Worm (Caenorhabditis elegans) whole organism, L4 larva: ENCODE data around the gene K08E7.4.

Source experiments
- D1046.2 ChIP-seq: fragments of 200-800 bp; sonication (Bioruptor generic); IDR thresholded peaks from 2 replicates; pipeline ENCODE4 v1.3.6; 2022; ENCODE audit warnings: missing genetic modification characterization, missing compliant biosample characterization
- F26F4.8 ChIP-seq: fragments of 200-800 bp; sonication (Bioruptor generic); conservative IDR thresholded peaks from 2 replicates; pipeline ENCODE4 v1.3.6; 2022; ENCODE audit warnings: missing genetic modification characterization, missing compliant biosample characterization
- R02D3.7 ChIP-seq: fragments of 150-350 bp; sonication (generic microtip); optimal IDR thresholded peaks from 3 replicates; lab custom pipeline; 2014; ENCODE audit warnings: missing biosample characterization, missing genetic modification characterization
- Y105C5A.15 ChIP-seq: fragments of 200-800 bp; sonication (Bioruptor generic); IDR thresholded peaks from 2 replicates; pipeline ENCODE4 v1.3.6; 2022; ENCODE audit warnings: missing genetic modification characterization, missing compliant biosample characterization
- ZK546.5 ChIP-seq, 2 experiments: sonication (generic microtip); optimal IDR thresholded peaks; 2 replicates each; lab custom pipeline; 2017; ENCODE audit warnings: missing biosample characterization in 2 of 2, missing genetic modification characterization in 2 of 2
- aha-1 ChIP-seq: fragments of 150-350 bp; peaks from one replicate; lab custom pipeline; 2014; ENCODE audit warnings: missing biosample characterization, missing genetic modification characterization
- aly-2 ChIP-seq: sonication (generic microtip); optimal IDR thresholded peaks from 2 replicates; lab custom pipeline; 2018; ENCODE audit warnings: missing biosample characterization, missing genetic modification characterization
- ama-1 ChIP-seq: fragments of 150-350 bp; optimal IDR thresholded peaks from 2 replicates; lab custom pipeline; 2014; ENCODE audit warnings: inconsistent platforms, mixed read lengths
- arid-1 ChIP-seq: fragments of 200-800 bp; sonication (Bioruptor generic); conservative IDR thresholded peaks from 2 replicates; pipeline ENCODE4 v1.3.6; 2022; ENCODE audit warnings: missing genetic modification reagents, missing genetic modification characterization, missing compliant biosample characterization
- ceh-32 ChIP-seq: sonication (generic microtip); optimal IDR thresholded peaks from 2 replicates; lab custom pipeline; 2016; ENCODE audit warnings: mild to moderate bottlenecking, missing genetic modification characterization, missing compliant biosample characterization; ENCODE audit not compliant: poor library complexity
- ceh-62 ChIP-seq: sonication (generic microtip); optimal IDR thresholded peaks from 2 replicates; lab custom pipeline; 2017; ENCODE audit warnings: missing biosample characterization, missing genetic modification characterization
- cey-2 ChIP-seq: sonication (generic microtip); optimal IDR thresholded peaks from 3 replicates; lab custom pipeline; 2017; ENCODE audit warnings: missing genetic modification characterization, mild to moderate bottlenecking, missing compliant biosample characterization, antibody characterized with exemption, borderline replicate concordance; ENCODE audit not compliant: insufficient read depth
- daf-12 ChIP-seq: fragments of 150-350 bp; optimal IDR thresholded peaks from 2 replicates; lab custom pipeline; 2014; ENCODE audit warnings: missing biosample characterization, missing genetic modification reagents, missing genetic modification characterization
- daf-16 ChIP-seq, 3 experiments: sonication (generic microtip); optimal IDR thresholded peaks; 2 replicates each; lab custom pipeline; 2016 to 2017; ENCODE audit warnings: missing genetic modification characterization in 3 of 3, missing genetic modification reagents in 3 of 3, mild to moderate bottlenecking in 2 of 3, missing compliant biosample characterization in 2 of 3, missing biosample characterization in 1 of 3, moderate library complexity in 1 of 3
- dmd-6 ChIP-seq: fragments of 200-800 bp; sonication (Bioruptor generic); IDR thresholded peaks from 2 replicates; pipeline ENCODE4 v1.3.6; 2022; ENCODE audit warnings: missing genetic modification reagents, missing genetic modification characterization, missing compliant biosample characterization
- dmd-9 ChIP-seq: fragments of 200-800 bp; sonication (Bioruptor generic); IDR thresholded peaks from 2 replicates; pipeline ENCODE4 v1.3.6; 2022; ENCODE audit warnings: missing genetic modification reagents, missing genetic modification characterization, missing compliant biosample characterization
- duxl-1 ChIP-seq: sonication (generic microtip); optimal IDR thresholded peaks from 2 replicates; lab custom pipeline; 2016; ENCODE audit warnings: mild to moderate bottlenecking, missing genetic modification characterization, moderate library complexity, missing compliant biosample characterization; ENCODE audit not compliant: poor library complexity
- dve-1 ChIP-seq: sonication (generic microtip); optimal IDR thresholded peaks from 2 replicates; lab custom pipeline; 2017; ENCODE audit warnings: antibody characterized with exemption, mild to moderate bottlenecking, missing genetic modification characterization, missing compliant biosample characterization; ENCODE audit not compliant: insufficient read depth
- fos-1 ChIP-seq: fragments of 150-350 bp; optimal IDR thresholded peaks from 2 replicates; lab custom pipeline; 2014; ENCODE audit warnings: missing biosample characterization, missing genetic modification characterization
- hif-1 ChIP-seq, 2 experiments: sonication (generic microtip); optimal IDR thresholded peaks; 2 replicates each; lab custom pipeline; 2016 to 2017; ENCODE audit warnings: missing compliant biosample characterization in 2 of 2, missing genetic modification characterization in 2 of 2, missing genetic modification reagents in 2 of 2, missing genotype in 2 of 2, mild to moderate bottlenecking in 1 of 2
- hlh-30 ChIP-seq: sonication (generic microtip); optimal IDR thresholded peaks from 2 replicates; lab custom pipeline; 2017; ENCODE audit warnings: antibody characterized with exemption, mild to moderate bottlenecking, missing genetic modification characterization, missing compliant biosample characterization; ENCODE audit not compliant: insufficient read depth
- hmg-1.1 ChIP-seq: fragments of 200-800 bp; sonication (Bioruptor generic); IDR thresholded peaks from 2 replicates; pipeline ENCODE4 v1.3.6; 2022; ENCODE audit warnings: missing genetic modification reagents, missing genetic modification characterization, missing compliant biosample characterization
- lin-29 ChIP-seq: fragments of 200-800 bp; sonication (Bioruptor generic); IDR thresholded peaks from 2 replicates; pipeline ENCODE4 v1.3.6; 2022; ENCODE audit warnings: missing genetic modification reagents, missing genetic modification characterization, missing compliant biosample characterization
- lin-38 ChIP-seq: fragments of 200-800 bp; sonication (Bioruptor generic); IDR thresholded peaks from 2 replicates; pipeline ENCODE4 v1.3.6; 2022; ENCODE audit warnings: missing genetic modification reagents, missing genetic modification characterization, missing compliant biosample characterization
- madf-5 ChIP-seq, 2 experiments: fragments of 200-800 bp; sonication (Bioruptor generic); IDR thresholded peaks; 2 replicates each; pipeline ENCODE4 v1.3.6; 2022; ENCODE audit warnings: missing compliant biosample characterization in 2 of 2, missing genetic modification characterization in 2 of 2
- mdl-1 ChIP-seq, 2 experiments: fragments of 150-350 bp in 1 of 2; sonication (generic microtip) in 1 of 2; optimal IDR thresholded peaks; 2 replicates each; lab custom pipeline; 2014 to 2017; ENCODE audit warnings: missing biosample characterization in 2 of 2, missing genetic modification characterization in 2 of 2
- mdt-29 ChIP-seq: fragments of 200-800 bp; sonication (Bioruptor generic); IDR thresholded peaks from 2 replicates; pipeline ENCODE4 v1.3.6; 2022; ENCODE audit warnings: missing genetic modification reagents, missing genetic modification characterization, missing compliant biosample characterization
- mes-2 ChIP-seq: sonication (generic microtip); optimal IDR thresholded peaks from 2 replicates; lab custom pipeline; 2016; ENCODE audit warnings: missing genotype, mild to moderate bottlenecking, missing genetic modification characterization, missing compliant biosample characterization; ENCODE audit not compliant: poor library complexity, severe bottlenecking
- mxl-3 ChIP-seq: fragments of 200-800 bp; sonication (Bioruptor generic); optimal IDR thresholded peaks from 2 replicates; lab custom pipeline; 2018; ENCODE audit warnings: mild to moderate bottlenecking, missing genetic modification characterization, missing compliant biosample characterization
- nhr-102 ChIP-seq: sonication (generic microtip); optimal IDR thresholded peaks from 2 replicates; lab custom pipeline; 2016; ENCODE audit warnings: mild to moderate bottlenecking, missing genetic modification characterization, moderate library complexity, missing compliant biosample characterization
- nhr-111 ChIP-seq: fragments of 200-800 bp; sonication (Bioruptor generic); optimal IDR thresholded peaks from 2 replicates; lab custom pipeline; 2018; ENCODE audit warnings: mild to moderate bottlenecking, missing genetic modification characterization, missing compliant biosample characterization
- nhr-28 ChIP-seq: fragments of 150-350 bp; optimal IDR thresholded peaks from 2 replicates; lab custom pipeline; 2014; ENCODE audit warnings: missing biosample characterization, missing genetic modification characterization
- nhr-41 ChIP-seq: fragments of 200-800 bp; sonication (Bioruptor generic); IDR thresholded peaks from 2 replicates; pipeline ENCODE4 v1.3.6; 2022; ENCODE audit warnings: missing genetic modification reagents, missing genetic modification characterization, missing compliant biosample characterization
- nhr-42 ChIP-seq: fragments of 200-800 bp; sonication (Bioruptor generic); IDR thresholded peaks from 2 replicates; pipeline ENCODE4 v1.3.6; 2022; ENCODE audit warnings: missing genetic modification characterization, missing compliant biosample characterization
- nhr-48 ChIP-seq: sonication (generic microtip); optimal IDR thresholded peaks from 2 replicates; lab custom pipeline; 2016; ENCODE audit warnings: mild to moderate bottlenecking, missing genetic modification characterization, missing compliant biosample characterization
- nhr-6 ChIP-seq: fragments of 150-350 bp; optimal IDR thresholded peaks from 2 replicates; lab custom pipeline; 2014; ENCODE audit warnings: missing biosample characterization, missing genetic modification characterization
- nhr-77 ChIP-seq: fragments of 150-350 bp; optimal IDR thresholded peaks from 2 replicates; lab custom pipeline; 2014; ENCODE audit warnings: missing biosample characterization, missing genetic modification characterization
- pha-4 ChIP-seq, 2 experiments: fragments of 150-350 bp in 1 of 2; fragments of 200-800 bp in 1 of 2; sonication (Bioruptor generic) in 1 of 2; IDR thresholded peaks in 1 of 2; optimal IDR thresholded peaks in 1 of 2; 2 replicates each; pipeline versions ENCODE4 v1.3.6 to Lab custom; 2014 to 2022; ENCODE audit warnings: missing genetic modification characterization in 2 of 2, missing genetic modification reagents in 2 of 2, missing biosample characterization in 1 of 2, missing compliant biosample characterization in 1 of 2
- php-3 ChIP-seq: fragments of 200-800 bp; sonication (Bioruptor generic); IDR thresholded peaks from 2 replicates; pipeline ENCODE4 v1.3.6; 2022; ENCODE audit warnings: missing genetic modification reagents, missing genetic modification characterization, missing compliant biosample characterization
- saeg-2 ChIP-seq: fragments of 200-800 bp; sonication (Bioruptor generic); IDR thresholded peaks from 2 replicates; pipeline ENCODE4 v1.3.6; 2022; ENCODE audit warnings: missing genetic modification reagents, missing genetic modification characterization, missing compliant biosample characterization
- sdz-12 ChIP-seq: fragments of 200-800 bp; sonication (Bioruptor generic); optimal IDR thresholded peaks from 2 replicates; lab custom pipeline; 2018; ENCODE audit warnings: mild to moderate bottlenecking, missing genetic modification characterization, missing compliant biosample characterization
- snpc-1.2 ChIP-seq: fragments of 200-800 bp; sonication (Bioruptor generic); IDR thresholded peaks from 2 replicates; pipeline ENCODE4 v1.3.6; 2022; ENCODE audit warnings: missing genetic modification reagents, missing genetic modification characterization, missing compliant biosample characterization
- spr-3 ChIP-seq: fragments of 200-800 bp; sonication (Bioruptor generic); optimal IDR thresholded peaks from 2 replicates; lab custom pipeline; 2018; ENCODE audit warnings: mild to moderate bottlenecking, missing genetic modification characterization, missing compliant biosample characterization
- tra-1 ChIP-seq: fragments of 200-800 bp; sonication (Bioruptor generic); IDR thresholded peaks from 2 replicates; pipeline ENCODE4 v1.3.6; 2022; ENCODE audit warnings: missing genetic modification reagents, missing genetic modification characterization, missing compliant biosample characterization
- unc-39 ChIP-seq: sonication (generic microtip); optimal IDR thresholded peaks from 2 replicates; lab custom pipeline; 2017; ENCODE audit warnings: missing biosample characterization, missing genetic modification characterization
- unc-62 ChIP-seq, 3 experiments: fragments of 150-350 bp in 1 of 3; sonication (generic microtip); optimal IDR thresholded peaks in 2 of 3; peaks in 1 of 3; 1 replicate in 1 of 3; 2 replicates in 2 of 3; lab custom pipeline; 2014 to 2017; ENCODE audit warnings: missing biosample characterization in 3 of 3, missing genetic modification characterization in 3 of 3, missing genetic modification reagents in 3 of 3, missing genotype in 1 of 3
- vab-7 ChIP-seq: fragments of 200-800 bp; sonication (Bioruptor generic); IDR thresholded peaks from 2 replicates; pipeline ENCODE4 v1.3.6; 2022; ENCODE audit warnings: missing genetic modification reagents, missing genetic modification characterization, missing compliant biosample characterization
- zfp-2 ChIP-seq: sonication (generic microtip); optimal IDR thresholded peaks from 2 replicates; lab custom pipeline; 2016; ENCODE audit warnings: mild to moderate bottlenecking, missing genetic modification characterization, missing compliant biosample characterization
- zfp-3 ChIP-seq: fragments of 200-800 bp; sonication (Bioruptor generic); conservative IDR thresholded peaks from 2 replicates; pipeline ENCODE4 v1.3.6; 2022; ENCODE audit warnings: missing genetic modification reagents, missing genetic modification characterization, missing compliant biosample characterization

Gene K08E7.4

ce11 chrIV:12527217-12527616, 43.7 kb downstream of the K08E7.4 start, which contains the start of gene F53B2.8 (continued):
- no peak for TF ChIP-seq nhr-42 (GFP tag; lab: Robert Waterston, UW)
- peak in 1 of 2 experiments; percentile 40 for TF ChIP-seq daf-16 (GFP tag; optimal IDR thresholded peaks at IDR 0.05; lab: Kevin White, UChicago)
- TF ChIP-seq daf-16 (tag; optimal IDR thresholded peaks at IDR 0.05; lab: Kevin White, UChicago): peak; percentile 98
- TF ChIP-seq madf-5 (GFP tag; IDR thresholded peaks at IDR 0.05; lab: Robert Waterston, UW): no peak
- TF ChIP-seq tra-1 (GFP tag; lab: Robert Waterston, UW): no peak
- no peak for TF ChIP-seq fos-1 (tag; lab: Kevin White, UChicago)
- TF ChIP-seq nhr-77: peak; percentile 56
- no peak for TF ChIP-seq lin-29 (GFP tag; lab: Robert Waterston, UW)
- TF ChIP-seq ceh-32 (tag; lab: Kevin White, UChicago): no peak
- TF ChIP-seq mxl-3 (GFP tag; lab: Kevin White, UChicago): peak; percentile 10
- TF ChIP-seq mdl-1 (tag; optimal IDR thresholded peaks at IDR 0.05; lab: Kevin White, UChicago): peak in 1 of 2 experiments; percentile 8
- TF ChIP-seq hlh-30 (tag; lab: Kevin White, UChicago): peak; percentile 67
- peak in 1 of 2 experiments; percentile 26 for TF ChIP-seq unc-62 (GFP tag; optimal IDR thresholded peaks at IDR 0.05 in 1 of 2; lab: Kevin White, UChicago)
- no peak for TF ChIP-seq unc-62 (tag; optimal IDR thresholded peaks at IDR 0.05; lab: Kevin White, UChicago)
- no peak for TF ChIP-seq saeg-2 (GFP tag; lab: Robert Waterston, UW)
- no peak for TF ChIP-seq cey-2
- TF ChIP-seq nhr-48 (tag; lab: Kevin White, UChicago): peak; percentile 23
- TF ChIP-seq hif-1 (tag; optimal IDR thresholded peaks at IDR 0.05; lab: Kevin White, UChicago): no peak
- no peak for TF ChIP-seq zfp-2 (tag; lab: Kevin White, UChicago)
- no peak for TF ChIP-seq zfp-3 (GFP tag; lab: Robert Waterston, UW)
- no peak for TF ChIP-seq nhr-41 (GFP tag; lab: Robert Waterston, UW)
- TF ChIP-seq nhr-28: peak; percentile 99
- TF ChIP-seq lin-38 (GFP tag; lab: Robert Waterston, UW): no peak
- no peak for TF ChIP-seq R02D3.7 (tag; lab: Kevin White, UChicago)
- no peak for TF ChIP-seq duxl-1 (tag; lab: Kevin White, UChicago)
- peak; percentile 81 for TF ChIP-seq dmd-6
- no peak for TF ChIP-seq aha-1
- no peak for TF ChIP-seq ceh-62
- no peak for TF ChIP-seq dmd-9 (GFP tag; lab: Robert Waterston, UW)
- TF ChIP-seq arid-1 (GFP tag; lab: Robert Waterston, UW): no peak
- TF ChIP-seq nhr-111 (GFP tag; lab: Kevin White, UChicago): no peak
- 0 out of 2 replicates have a peak, but pooled peaks have one; percentile 38 for TF ChIP-seq php-3 (GFP tag; lab: Robert Waterston, UW)
- TF ChIP-seq hmg-1.1 (GFP tag; lab: Robert Waterston, UW): no peak
- no peak for TF ChIP-seq ama-1 (lab: Kevin White, UChicago)
- TF ChIP-seq F26F4.8 (GFP tag; lab: Robert Waterston, UW): no peak
- no peak for TF ChIP-seq pha-4 (GFP tag; IDR thresholded peaks at IDR 0.05; lab: Robert Waterston, UW)
- no peak for TF ChIP-seq pha-4 (tag; optimal IDR thresholded peaks at IDR 0.05; lab: Kevin White, UChicago)
- TF ChIP-seq spr-3 (GFP tag; lab: Kevin White, UChicago): no peak
- TF ChIP-seq mes-2 (tag; lab: Kevin White, UChicago): peak; percentile 52
- TF ChIP-seq daf-12 (tag; lab: Kevin White, UChicago): no peak
- no peak for TF ChIP-seq aly-2
- no peak for TF ChIP-seq sdz-12 (GFP tag; lab: Kevin White, UChicago)
- no peak for TF ChIP-seq Y105C5A.15 (GFP tag; lab: Robert Waterston, UW)
- no peak for TF ChIP-seq mdt-29 (GFP tag; lab: Robert Waterston, UW)
- TF ChIP-seq ZK546.5 (tag; optimal IDR thresholded peaks at IDR 0.05; lab: Kevin White, UChicago): no peak
- TF ChIP-seq nhr-102: peak; percentile 37
- TF ChIP-seq unc-39: no peak
- no peak for TF ChIP-seq D1046.2 (GFP tag; lab: Robert Waterston, UW)
- peak; percentile 73 for TF ChIP-seq dve-1
- no peak for TF ChIP-seq vab-7 (GFP tag; lab: Robert Waterston, UW)
- TF ChIP-seq nhr-6: peak; percentile 95
- TF ChIP-seq snpc-1.2 (GFP tag; lab: Robert Waterston, UW): no peak
